Worm (Caenorhabditis elegans) whole organism, L4/young adult: ENCODE data around the gene F07C3.16.

ENCODE experiments used
- W03F9.2 ChIP-seq: fragments of 150-350 bp; optimal IDR thresholded peaks from 2 replicates; lab custom pipeline; 2014; ENCODE audit warnings: missing biosample characterization, missing genetic modification characterization
- dao-5 ChIP-seq: sonication (generic microtip); optimal IDR thresholded peaks from 2 replicates; lab custom pipeline; 2016; ENCODE audit warnings: missing genotype, missing genetic modification characterization, moderate library complexity, missing compliant biosample characterization
- him-1 ChIP-seq: sonication (generic microtip); optimal IDR thresholded peaks from 2 replicates; lab custom pipeline; 2016; ENCODE audit warnings: missing genotype, missing genetic modification reagents, missing genetic modification characterization, missing compliant biosample characterization

DNA sequence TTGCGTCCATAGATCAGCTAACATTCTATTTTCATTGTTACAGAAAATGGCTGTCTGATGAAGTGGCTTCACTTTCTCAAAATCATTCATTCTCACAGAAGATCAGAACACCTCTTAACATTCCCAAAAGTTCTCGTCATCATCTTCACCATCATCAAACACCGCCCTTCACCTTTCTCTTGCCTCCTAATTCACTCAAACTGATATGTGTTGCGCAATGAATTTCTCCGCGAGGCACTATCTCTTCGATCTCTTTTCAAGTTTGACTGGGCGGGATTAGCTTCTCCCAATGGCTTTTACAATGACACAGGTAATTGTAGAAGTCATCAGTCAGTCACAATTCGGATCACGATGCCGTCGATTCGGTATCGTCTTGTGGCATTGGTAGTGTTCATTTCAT is 35.8 kb downstream of the F07C3.16 start, which contains the start of gene grd-6:
- no peak for TF ChIP-seq dao-5 (tag; lab: Kevin White, UChicago)
- no peak for TF ChIP-seq him-1 (tag; lab: Kevin White, UChicago)
- TF ChIP-seq W03F9.2, result no peak
